Fruit fly (Drosophila melanogaster) whole organism, embryonic: ENCODE measurements around the gene Gr36a.

Experiments
- Antp ChIP-seq: fragments of 200-800 bp; sonication (Bioruptor generic); optimal IDR thresholded peaks from 3 replicates; lab custom pipeline; 2016; ENCODE audit warnings: missing biosample characterization, missing genetic modification characterization
- CG11085 ChIP-seq: fragments of 200-800 bp; sonication (Bioruptor generic); IDR thresholded peaks from 2 replicates; pipeline ENCODE4 v1.3.6; 2022; ENCODE audit warnings: missing biosample characterization, missing genetic modification characterization
- CG12942 ChIP-seq: fragments of 200-800 bp; sonication (Bioruptor generic); optimal IDR thresholded peaks from 3 replicates; lab custom pipeline; 2016; ENCODE audit warnings: missing biosample characterization, missing genetic modification characterization
- CG13894 ChIP-seq: fragments of 200-800 bp; sonication (Bioruptor generic); optimal IDR thresholded peaks from 3 replicates; lab custom pipeline; 2018; ENCODE audit warnings: missing biosample characterization, mild to moderate bottlenecking, missing genetic modification characterization, moderate library complexity
- CG14014 ChIP-seq: fragments of 200-800 bp; sonication (Bioruptor generic); IDR thresholded peaks from 2 replicates; pipeline ENCODE4 v1.3.6; 2022; ENCODE audit warnings: missing biosample characterization, missing genetic modification characterization
- CG16779 ChIP-seq: fragments of 200-800 bp; sonication (Bioruptor generic); IDR thresholded peaks from 2 replicates; pipeline ENCODE4 v1.3.6; 2022; ENCODE audit warnings: missing biosample characterization, missing genetic modification characterization
- CG2199 ChIP-seq: fragments of 200-800 bp; sonication (Bioruptor generic); IDR thresholded peaks from 3 replicates; pipeline ENCODE4 v1.3.6; 2022; ENCODE audit warnings: missing biosample characterization, missing genetic modification characterization
- CG6813 ChIP-seq: fragments of 200-800 bp; sonication (Bioruptor generic); optimal IDR thresholded peaks from 2 replicates; lab custom pipeline; 2017; ENCODE audit warnings: missing biosample characterization, missing genetic modification characterization, mild to moderate bottlenecking, moderate library complexity, missing genetic modification reagents
- CG7987 ChIP-seq: fragments of 200-800 bp; sonication (Bioruptor generic); optimal IDR thresholded peaks from 2 replicates; lab custom pipeline; 2018; ENCODE audit warnings: missing biosample characterization, mild to moderate bottlenecking, missing genetic modification characterization, moderate library complexity
- CG9727 ChIP-seq: fragments of 200-800 bp; sonication (Bioruptor generic); optimal IDR thresholded peaks from 3 replicates; lab custom pipeline; 2017; ENCODE audit warnings: missing biosample characterization, mild to moderate bottlenecking, missing genetic modification characterization
- CTCF ChIP-seq: fragments of 200-800 bp; sonication (Bioruptor generic); optimal IDR thresholded peaks from 2 replicates; lab custom pipeline; 2017; ENCODE audit warnings: missing biosample characterization, mild to moderate bottlenecking, missing genetic modification characterization, moderate library complexity
- Camta ChIP-seq: fragments of 200-800 bp; sonication (Bioruptor generic); optimal IDR thresholded peaks from 2 replicates; lab custom pipeline; 2016; ENCODE audit warnings: missing biosample characterization, missing genetic modification characterization
- Dip2 ChIP-seq: fragments of 200-800 bp; sonication (Bioruptor generic); IDR thresholded peaks from 2 replicates; pipeline ENCODE4 v1.3.6; 2022; ENCODE audit warnings: missing biosample characterization, missing genetic modification characterization
- Drgx ChIP-seq: fragments of 200-800 bp; sonication (Bioruptor generic); IDR thresholded peaks from 2 replicates; pipeline ENCODE4 v1.3.6; 2022; ENCODE audit warnings: missing biosample characterization, missing genetic modification characterization
- E2f2 ChIP-seq: fragments of 200-800 bp; sonication (Bioruptor generic); IDR thresholded peaks from 2 replicates; pipeline ENCODE4 v1.3.6; 2022; ENCODE audit warnings: missing biosample characterization, missing genetic modification characterization
- Myb ChIP-seq: fragments of 200-800 bp; sonication (Bioruptor generic); optimal IDR thresholded peaks from 2 replicates; lab custom pipeline; 2016; ENCODE audit warnings: missing biosample characterization, missing genetic modification characterization
- Nf-YA ChIP-seq: fragments of 200-800 bp; sonication (Bioruptor generic); IDR thresholded peaks from 2 replicates; pipeline ENCODE4 v1.3.6; 2022; ENCODE audit warnings: missing biosample characterization, missing genetic modification characterization
- Optix ChIP-seq: fragments of 200-800 bp; sonication (Bioruptor generic); IDR thresholded peaks from 3 replicates; pipeline ENCODE4 v1.3.6; 2022; ENCODE audit warnings: missing biosample characterization, missing genetic modification characterization
- Rfx ChIP-seq: fragments of 200-800 bp; sonication (Bioruptor generic); IDR thresholded peaks from 2 replicates; pipeline ENCODE4 v1.3.6; 2022; ENCODE audit warnings: missing biosample characterization, missing genetic modification characterization
- Sox102F ChIP-seq: fragments of 200-800 bp; sonication (Bioruptor generic); optimal IDR thresholded peaks from 2 replicates; lab custom pipeline; 2018; ENCODE audit warnings: missing biosample characterization, mild to moderate bottlenecking, missing genetic modification characterization, moderate library complexity
- ato ChIP-seq: fragments of 200-800 bp; sonication (Bioruptor generic); IDR thresholded peaks from 2 replicates; pipeline ENCODE4 v1.3.6; 2022; ENCODE audit warnings: missing biosample characterization, missing genetic modification characterization; ENCODE audit not compliant: partially characterized antibody
- bcd ChIP-seq: fragments of 200-800 bp; sonication (Bioruptor generic); optimal IDR thresholded peaks from 2 replicates; lab custom pipeline; 2017; ENCODE audit warnings: missing biosample characterization, mild to moderate bottlenecking, missing genetic modification characterization
- bsh ChIP-seq, 2 experiments: fragments of 200-800 bp; sonication (Bioruptor generic); optimal IDR thresholded peaks; 2 replicates each; lab custom pipeline; 2017 to 2018; ENCODE audit warnings: mild to moderate bottlenecking in 2 of 2, missing biosample characterization in 2 of 2, missing genetic modification characterization in 2 of 2, moderate library complexity in 1 of 2
- chinmo ChIP-seq: fragments of 200-800 bp; sonication (Bioruptor generic); IDR thresholded peaks from 4 replicates; pipeline ENCODE4 v1.3.6; 2022; ENCODE audit warnings: missing biosample characterization, missing genetic modification characterization; ENCODE audit not compliant: partially characterized antibody
- chm ChIP-seq: fragments of 200-800 bp; sonication (Bioruptor generic); IDR thresholded peaks from 2 replicates; pipeline ENCODE4 v1.3.6; 2022; ENCODE audit warnings: missing biosample characterization, missing genetic modification characterization
- dm ChIP-seq: fragments of 200-800 bp; sonication (Bioruptor generic); optimal IDR thresholded peaks from 3 replicates; lab custom pipeline; 2016; ENCODE audit warnings: missing biosample characterization, missing genetic modification characterization
- dmrt11E ChIP-seq: fragments of 200-800 bp; sonication (Bioruptor generic); optimal IDR thresholded peaks from 3 replicates; lab custom pipeline; 2018; ENCODE audit warnings: missing biosample characterization, mild to moderate bottlenecking, missing genetic modification characterization, moderate library complexity
- en ChIP-seq: fragments of 200-800 bp; sonication (Bioruptor generic); optimal IDR thresholded peaks from 2 replicates; lab custom pipeline; 2016; ENCODE audit warnings: missing biosample characterization, missing genetic modification characterization
- fd64A ChIP-seq: fragments of 200-800 bp; sonication (Bioruptor generic); optimal IDR thresholded peaks from 3 replicates; lab custom pipeline; 2018; ENCODE audit warnings: missing biosample characterization, mild to moderate bottlenecking, missing genetic modification characterization
- gcm ChIP-seq: fragments of 200-800 bp; sonication (Bioruptor generic); optimal IDR thresholded peaks from 2 replicates; lab custom pipeline; 2019; ENCODE audit warnings: missing biosample characterization, mild to moderate bottlenecking, missing genetic modification characterization, moderate library complexity
- gt ChIP-seq: fragments of 200-800 bp; sonication (Bioruptor generic); IDR thresholded peaks from 2 replicates; pipeline ENCODE4 v1.3.6; 2022; ENCODE audit warnings: missing biosample characterization, missing genetic modification characterization
- hbn ChIP-seq: fragments of 200-800 bp; sonication (Bioruptor generic); IDR thresholded peaks from 2 replicates; pipeline ENCODE4 v1.3.6; 2022; ENCODE audit warnings: missing biosample characterization, missing genetic modification characterization; ENCODE audit not compliant: partially characterized antibody
- kah ChIP-seq: fragments of 200-800 bp; sonication (Bioruptor generic); optimal IDR thresholded peaks from 2 replicates; lab custom pipeline; 2018; ENCODE audit warnings: missing biosample characterization, mild to moderate bottlenecking, missing genetic modification characterization
- oc ChIP-seq: fragments of 200-800 bp; sonication (Bioruptor generic); optimal IDR thresholded peaks from 2 replicates; lab custom pipeline; 2018; ENCODE audit warnings: missing biosample characterization, mild to moderate bottlenecking, missing genetic modification characterization, moderate library complexity
- onecut ChIP-seq: fragments of 200-800 bp; sonication (Bioruptor generic); IDR thresholded peaks from 2 replicates; pipeline ENCODE4 v1.3.6; 2022; ENCODE audit warnings: missing biosample characterization, missing genetic modification characterization
- peb ChIP-seq: fragments of 200-800 bp; sonication (Bioruptor generic); IDR thresholded peaks from 2 replicates; pipeline ENCODE4 v1.3.6; 2022; ENCODE audit warnings: missing biosample characterization, missing genetic modification characterization
- phol ChIP-seq: fragments of 200-800 bp; sonication (Bioruptor generic); optimal IDR thresholded peaks from 3 replicates; lab custom pipeline; 2018; ENCODE audit warnings: missing biosample characterization, mild to moderate bottlenecking, missing genetic modification characterization, moderate library complexity
- scrt ChIP-seq: fragments of 200-800 bp; sonication (Bioruptor generic); optimal IDR thresholded peaks from 2 replicates; lab custom pipeline; 2018; ENCODE audit warnings: missing biosample characterization, mild to moderate bottlenecking, missing genetic modification characterization, moderate library complexity
- sd ChIP-seq: fragments of 200-800 bp; sonication (Bioruptor generic); optimal IDR thresholded peaks from 3 replicates; lab custom pipeline; 2018; ENCODE audit warnings: missing biosample characterization, mild to moderate bottlenecking, missing genetic modification characterization, moderate library complexity
- seq ChIP-seq: fragments of 200-800 bp; sonication (Bioruptor generic); IDR thresholded peaks from 2 replicates; pipeline ENCODE4 v1.3.6; 2022; ENCODE audit warnings: missing biosample characterization, missing genetic modification characterization
- shn ChIP-seq: fragments of 200-800 bp; sonication (Bioruptor generic); optimal IDR thresholded peaks from 3 replicates; lab custom pipeline; 2016; ENCODE audit warnings: missing biosample characterization, missing genetic modification characterization
- sqz ChIP-seq: fragments of 200-800 bp; sonication (Bioruptor generic); optimal IDR thresholded peaks from 3 replicates; lab custom pipeline; 2018; ENCODE audit warnings: missing biosample characterization, mild to moderate bottlenecking, missing genetic modification characterization
- sr ChIP-seq: fragments of 200-800 bp; sonication (Bioruptor generic); IDR thresholded peaks from 3 replicates; pipeline ENCODE4 v1.3.6; 2022; ENCODE audit warnings: missing biosample characterization, missing genetic modification characterization
- ssp ChIP-seq: fragments of 200-800 bp; sonication (Bioruptor generic); IDR thresholded peaks from 2 replicates; pipeline ENCODE4 v1.3.6; 2022; ENCODE audit warnings: missing biosample characterization, missing genetic modification characterization
- stc ChIP-seq: fragments of 200-800 bp; sonication (Bioruptor generic); IDR thresholded peaks from 2 replicates; pipeline ENCODE4 v1.3.6; 2022; ENCODE audit warnings: missing biosample characterization, missing genetic modification characterization
- tgo ChIP-seq: fragments of 200-800 bp; sonication (Bioruptor generic); IDR thresholded peaks from 3 replicates; pipeline ENCODE4 v1.3.6; 2022; ENCODE audit warnings: missing biosample characterization, missing genetic modification characterization
- usp ChIP-seq: fragments of >200 bp; optimal IDR thresholded peaks from 2 replicates; lab custom pipeline; 2017; ENCODE audit warnings: missing biosample characterization, missing genetic modification characterization
- wek ChIP-seq: fragments of 200-800 bp; sonication (Bioruptor generic); optimal IDR thresholded peaks from 3 replicates; lab custom pipeline; 2018; ENCODE audit warnings: missing biosample characterization, mild to moderate bottlenecking, missing genetic modification characterization, moderate library complexity

Gr36a gene

DNA sequence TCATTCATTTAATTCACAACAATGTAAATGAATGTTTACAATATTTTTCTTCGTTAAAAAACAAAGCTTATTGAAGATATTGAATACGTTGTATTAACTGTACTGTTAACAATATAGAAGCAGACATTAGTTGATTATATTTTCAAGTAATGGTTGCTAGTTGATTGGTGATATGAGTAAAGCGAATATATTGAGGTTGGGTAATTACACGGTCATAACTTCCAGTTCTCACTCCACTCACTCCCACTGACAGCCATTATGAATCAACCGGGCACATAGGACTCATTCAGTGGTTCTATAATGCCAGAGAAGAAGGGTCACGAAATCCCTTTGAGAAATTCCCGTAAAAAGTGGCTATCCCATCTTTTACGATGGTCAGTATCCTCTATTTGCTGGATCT is 5.2 kb downstream of the Gr36a start, which contains the start of gene Grl36a:
Gene Grl36a, plus strand, starts transcription at position 301 of the 400 bp plus-strand sequence.
- TF ChIP-seq gcm (GFP tag; lab: Kevin White, UChicago) = no peak
- TF ChIP-seq chinmo (GFP tag; lab: Robert Waterston, UW) = no peak
- no peak for TF ChIP-seq oc (tag; lab: Kevin White, UChicago)
- no peak for TF ChIP-seq CG6813
- TF ChIP-seq stc (GFP tag; lab: Robert Waterston, UW) = no peak
- no peak for TF ChIP-seq shn (GFP tag; lab: Kevin White, UChicago)

DNA sequence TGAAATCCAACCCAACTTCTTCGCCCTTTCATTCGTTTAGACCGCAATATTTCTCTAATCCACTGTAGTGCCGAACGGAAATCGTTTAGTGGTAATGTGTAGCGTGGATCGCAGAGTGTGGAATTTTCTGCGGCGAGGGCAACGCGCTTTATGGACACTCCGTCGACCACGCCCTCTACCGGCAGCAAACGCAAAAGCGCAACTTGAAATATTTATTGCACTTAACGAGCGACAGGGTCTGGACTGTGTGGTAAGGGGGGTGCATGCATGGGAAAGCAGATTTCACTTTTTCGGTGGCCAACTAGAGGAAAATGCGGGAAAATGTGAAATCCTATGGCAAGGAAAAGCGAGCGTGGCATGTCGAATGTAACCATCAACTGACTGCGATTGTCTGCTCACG is 18.8 kb downstream of the Gr36a start:
- TF ChIP-seq kah (GFP tag; lab: Kevin White, UChicago) = no peak
- TF ChIP-seq CG12942 (GFP tag; lab: Kevin White, UChicago) = no peak
- no peak for TF ChIP-seq dm
- peak; percentile 75 for TF ChIP-seq CTCF (GFP tag; lab: Kevin White, UChicago)
- no peak for TF ChIP-seq CG11085
- TF ChIP-seq CG13894 (tag; lab: Kevin White, UChicago) = no peak
- no peak for TF ChIP-seq Drgx (GFP tag; lab: Robert Waterston, UW)
- TF ChIP-seq ssp (GFP tag; lab: Robert Waterston, UW) = no peak

dm6 chr2L:17201777-17202176 is 25.4 kb downstream of the Gr36a start:
- TF ChIP-seq CTCF (GFP tag; lab: Kevin White, UChicago) (peak; percentile 69), fd64A (GFP tag; lab: Kevin White, UChicago) (no peak), scrt (peak; percentile 0)

dm6 chr2L:17203833-17204232 is 27.4 kb downstream of the Gr36a start:
- TF ChIP-seq peb (GFP tag; lab: Robert Waterston, UW) (no peak), stc (GFP tag; lab: Robert Waterston, UW) (no peak), dmrt11E (tag; lab: Kevin White, UChicago) (no peak), CG9727 (peak; percentile 29), CG14014 (GFP tag; lab: Robert Waterston, UW) (no peak), sd (tag; lab: Kevin White, UChicago) (no peak), gt (no peak), wek (GFP tag; lab: Kevin White, UChicago) (no peak), hbn (GFP tag; lab: Robert Waterston, UW) (no peak), Myb (GFP tag; lab: Kevin White, UChicago) (no peak), chm (GFP tag; lab: Robert Waterston, UW) (no peak), CG7987 (GFP tag; lab: Kevin White, UChicago) (no peak), Nf-YA (GFP tag; lab: Robert Waterston, UW) (no peak), CG16779 (no peak), sqz (GFP tag; lab: Kevin White, UChicago) (no peak), ato (GFP tag; lab: Robert Waterston, UW) (no peak), Camta (no peak), Optix (no peak), bsh (GFP tag; optimal IDR thresholded peaks at IDR 0.05; lab: Kevin White, UChicago) (peak in 1 of 2 experiments; percentile 33), CG2199 (GFP tag; lab: Robert Waterston, UW) (0 out of 3 replicates have a peak, but pooled peaks have one; percentile 52), seq (GFP tag; lab: Robert Waterston, UW) (no peak), bcd (GFP tag; lab: Kevin White, UChicago) (no peak), sr (no peak), Antp (GFP tag; lab: Kevin White, UChicago) (peak; percentile 8), tgo (GFP tag; lab: Robert Waterston, UW) (no peak), Dip2 (GFP tag; lab: Robert Waterston, UW) (no peak), onecut (GFP tag; lab: Robert Waterston, UW) (no peak), Rfx (GFP tag; lab: Robert Waterston, UW) (no peak), phol (tag; lab: Kevin White, UChicago) (peak; percentile 6), E2f2 (GFP tag; lab: Robert Waterston, UW) (no peak), Sox102F (GFP tag; lab: Kevin White, UChicago) (peak; percentile 30), en (GFP tag; lab: Kevin White, UChicago) (no peak), usp (GFP tag; lab: Kevin White, UChicago) (no peak), scrt (peak; percentile 50)
